Fruit fly (Drosophila melanogaster): ENCODE data around the gene her.

- TF ChIP-seq EcR (GFP tag; optimal IDR thresholded peaks at IDR 0.05) = peak; percentile 25
- TF ChIP-seq CG14655 (GFP tag; optimal IDR thresholded peaks at IDR 0.05) = peak; percentile 77
- no peak for TF ChIP-seq fd96Ca (GFP tag; IDR thresholded peaks at IDR 0.05)
- TF ChIP-seq rn (GFP tag; IDR thresholded peaks at IDR 0.05) = no peak
- peak; percentile 77 for TF ChIP-seq CG34367 (tag; optimal IDR thresholded peaks at IDR 0.05)
- TF ChIP-seq Pif1B (GFP tag; optimal IDR thresholded peaks at IDR 0.05) = peak; percentile 46
- TF ChIP-seq Snoo (tag; optimal IDR thresholded peaks at IDR 0.05) = no peak
- TF ChIP-seq CG32121 (GFP tag; IDR thresholded peaks at IDR 0.05) = peak; percentile 46; the same call in 1 of the 2 replicates
- TF ChIP-seq Pif1A (GFP tag; optimal IDR thresholded peaks at IDR 0.05) = peak; percentile 78
These were observed 10.9 kb downstream of the her start for dm6 chr2L:16687863-16688262.
